Fruit fly (Drosophila melanogaster) whole organism, prepupa: ENCODE data around the gene dos.

Source experiments
- Blimp-1 ChIP-seq: fragments of 200-800 bp; sonication (Bioruptor generic); optimal IDR thresholded peaks from 3 replicates; lab custom pipeline; 2017; ENCODE audit warnings: missing biosample characterization, missing genetic modification characterization, mild to moderate bottlenecking, moderate library complexity, missing genetic modification reagents
- CG11762 ChIP-seq: fragments of 200-800 bp; sonication (Bioruptor generic); optimal IDR thresholded peaks from 3 replicates; lab custom pipeline; 2016; ENCODE audit warnings: missing biosample characterization, missing genetic modification characterization; ENCODE audit not compliant: insufficient read depth
- CG11902 ChIP-seq: fragments of 200-800 bp; sonication (Bioruptor generic); optimal IDR thresholded peaks from 3 replicates; lab custom pipeline; 2016; ENCODE audit warnings: missing biosample characterization, missing genetic modification characterization
- CG16779 ChIP-seq: fragments of 200-800 bp; sonication (Bioruptor generic); optimal IDR thresholded peaks from 3 replicates; lab custom pipeline; 2017; ENCODE audit warnings: missing biosample characterization, mild to moderate bottlenecking, missing genetic modification characterization
- CG3032 ChIP-seq: fragments of 200-800 bp; optimal IDR thresholded peaks from 2 replicates; lab custom pipeline; 2019; ENCODE audit warnings: missing biosample characterization, mild to moderate bottlenecking, missing genetic modification characterization, moderate library complexity
- CG31627 ChIP-seq: fragments of 200-800 bp; sonication (Bioruptor generic); optimal IDR thresholded peaks from 3 replicates; lab custom pipeline; 2016; ENCODE audit warnings: missing biosample characterization, missing genetic modification characterization
- CG32006 ChIP-seq: fragments of 200-800 bp; sonication (Bioruptor generic); optimal IDR thresholded peaks from 3 replicates; lab custom pipeline; 2017; ENCODE audit warnings: missing biosample characterization, mild to moderate bottlenecking, missing genetic modification characterization
- CG34406 ChIP-seq: fragments of 200-800 bp; sonication (Bioruptor generic); optimal IDR thresholded peaks from 3 replicates; lab custom pipeline; 2016; ENCODE audit warnings: missing biosample characterization, missing genetic modification characterization
- CG3919 ChIP-seq: fragments of 200-800 bp; sonication (Bioruptor generic); optimal IDR thresholded peaks from 3 replicates; lab custom pipeline; 2016; ENCODE audit warnings: missing biosample characterization, missing genetic modification characterization
- CG4318 ChIP-seq: fragments of 200-800 bp; sonication (Bioruptor generic); optimal IDR thresholded peaks from 3 replicates; lab custom pipeline; 2017; ENCODE audit warnings: missing biosample characterization, mild to moderate bottlenecking, missing genetic modification characterization
- CG6163 ChIP-seq: fragments of 200-800 bp; sonication (Bioruptor generic); IDR thresholded peaks from 3 replicates; pipeline ENCODE4 v1.3.6; 2022; ENCODE audit warnings: missing biosample characterization, missing genetic modification characterization
- CG6792 ChIP-seq: fragments of 200-800 bp; sonication (Bioruptor generic); optimal IDR thresholded peaks from 3 replicates; lab custom pipeline; 2016; ENCODE audit warnings: missing biosample characterization, missing genetic modification characterization
- CG6808 ChIP-seq: fragments of 200-800 bp; sonication (Bioruptor generic); optimal IDR thresholded peaks from 3 replicates; lab custom pipeline; 2017; ENCODE audit warnings: missing biosample characterization, missing genetic modification characterization, mild to moderate bottlenecking, moderate library complexity, missing genetic modification reagents
- CG6854 ChIP-seq: fragments of 200-800 bp; sonication (Bioruptor generic); optimal IDR thresholded peaks from 2 replicates; lab custom pipeline; 2017; ENCODE audit warnings: missing biosample characterization, mild to moderate bottlenecking, missing genetic modification characterization
- CG8319 ChIP-seq: fragments of 200-800 bp; sonication (Bioruptor generic); optimal IDR thresholded peaks from 3 replicates; lab custom pipeline; 2016; ENCODE audit warnings: missing biosample characterization, missing genetic modification characterization
- CG9139 ChIP-seq: fragments of 200-800 bp; sonication (Bioruptor generic); optimal IDR thresholded peaks from 3 replicates; lab custom pipeline; 2017; ENCODE audit warnings: missing biosample characterization, mild to moderate bottlenecking, missing genetic modification characterization
- Eip75B ChIP-seq: fragments of 200-800 bp; sonication (Bioruptor generic); optimal IDR thresholded peaks from 3 replicates; lab custom pipeline; 2016; ENCODE audit warnings: missing biosample characterization, missing genetic modification characterization
- Eip78C ChIP-seq: fragments of 200-800 bp; sonication (Bioruptor generic); peaks from one replicate; lab custom pipeline; 2016; ENCODE audit warnings: missing biosample characterization, missing genetic modification characterization
- Eip93F ChIP-seq: fragments of 200-800 bp; sonication (Bioruptor generic); optimal IDR thresholded peaks from 2 replicates; lab custom pipeline; 2016; ENCODE audit warnings: missing biosample characterization, mild to moderate bottlenecking, missing genetic modification characterization
- Ets21C ChIP-seq: fragments of 200-800 bp; sonication (Bioruptor generic); optimal IDR thresholded peaks from 3 replicates; lab custom pipeline; 2016; ENCODE audit warnings: missing biosample characterization, missing genetic modification characterization
- Ets96B ChIP-seq: fragments of 200-800 bp; optimal IDR thresholded peaks from 2 replicates; lab custom pipeline; 2019; ENCODE audit warnings: missing biosample characterization, mild to moderate bottlenecking, missing genetic modification characterization, moderate library complexity
- Gug ChIP-seq: fragments of 200-800 bp; sonication (Bioruptor generic); IDR thresholded peaks from 2 replicates; pipeline ENCODE4 v1.3.6; 2022; ENCODE audit warnings: missing biosample characterization, missing genetic modification characterization
- Hr38 ChIP-seq: sonication (Bioruptor generic); optimal IDR thresholded peaks from 2 replicates; lab custom pipeline; 2016; ENCODE audit warnings: missing biosample characterization, missing genetic modification characterization
- Hr39 ChIP-seq: fragments of 200-800 bp; sonication (Bioruptor generic); optimal IDR thresholded peaks from 2 replicates; lab custom pipeline; 2016; ENCODE audit warnings: missing biosample characterization, missing genetic modification characterization
- Hr4 ChIP-seq: fragments of 200-800 bp; sonication (Bioruptor generic); optimal IDR thresholded peaks from 3 replicates; lab custom pipeline; 2016; ENCODE audit warnings: missing biosample characterization, missing genetic modification characterization
- Lpt ChIP-seq: fragments of 200-800 bp; sonication (Bioruptor generic); optimal IDR thresholded peaks from 3 replicates; lab custom pipeline; 2016; ENCODE audit warnings: missing biosample characterization, missing genetic modification characterization
- Met ChIP-seq: fragments of 200-800 bp; sonication (Bioruptor generic); optimal IDR thresholded peaks from 3 replicates; lab custom pipeline; 2016; ENCODE audit warnings: missing biosample characterization, missing genetic modification characterization
- OdsH ChIP-seq: fragments of 200-800 bp; sonication (Bioruptor generic); optimal IDR thresholded peaks from 3 replicates; lab custom pipeline; 2016; ENCODE audit warnings: missing biosample characterization, missing genetic modification characterization
- Smox ChIP-seq: fragments of 200-800 bp; sonication (Bioruptor generic); optimal IDR thresholded peaks from 3 replicates; lab custom pipeline; 2016; ENCODE audit warnings: missing biosample characterization, missing genetic modification characterization
- Sox14 ChIP-seq: fragments of 200-800 bp; sonication (Bioruptor generic); optimal IDR thresholded peaks from 3 replicates; lab custom pipeline; 2016; ENCODE audit warnings: missing biosample characterization, missing genetic modification characterization
- Sox15 ChIP-seq: fragments of 200-800 bp; sonication (Bioruptor generic); optimal IDR thresholded peaks from 3 replicates; lab custom pipeline; 2016; ENCODE audit warnings: missing biosample characterization, missing genetic modification characterization
- acj6 ChIP-seq: fragments of 200-800 bp; sonication (Bioruptor generic); optimal IDR thresholded peaks from 3 replicates; lab custom pipeline; 2016; ENCODE audit warnings: missing biosample characterization, missing genetic modification characterization
- cyc ChIP-seq: fragments of 200-800 bp; sonication (Bioruptor generic); optimal IDR thresholded peaks from 3 replicates; lab custom pipeline; 2016; ENCODE audit warnings: missing biosample characterization, missing genetic modification characterization
- dac ChIP-seq: fragments of 200-800 bp; sonication (Bioruptor generic); optimal IDR thresholded peaks from 2 replicates; lab custom pipeline; 2017; ENCODE audit warnings: missing biosample characterization, mild to moderate bottlenecking, missing genetic modification characterization
- eg ChIP-seq: fragments of 200-800 bp; sonication (Bioruptor generic); IDR thresholded peaks from 3 replicates; pipeline ENCODE4 v1.3.6; 2022; ENCODE audit warnings: missing biosample characterization, missing genetic modification characterization
- esn ChIP-seq: fragments of 200-800 bp; sonication (Bioruptor generic); optimal IDR thresholded peaks from 2 replicates; lab custom pipeline; 2016; ENCODE audit warnings: missing biosample characterization, mild to moderate bottlenecking, missing genetic modification characterization, moderate library complexity
- fd85E ChIP-seq: fragments of 200-800 bp; sonication (Bioruptor generic); optimal IDR thresholded peaks from 3 replicates; lab custom pipeline; 2016; ENCODE audit warnings: missing biosample characterization, missing genetic modification characterization
- fkh ChIP-seq: fragments of 200-800 bp; sonication (Bioruptor generic); optimal IDR thresholded peaks from 3 replicates; lab custom pipeline; 2017; ENCODE audit warnings: missing biosample characterization, mild to moderate bottlenecking, missing genetic modification characterization, moderate library complexity
- lz ChIP-seq: fragments of 200-800 bp; sonication (Bioruptor generic); optimal IDR thresholded peaks from 3 replicates; lab custom pipeline; 2016; ENCODE audit warnings: missing biosample characterization, missing genetic modification characterization
- net ChIP-seq: fragments of 200-800 bp; sonication (Bioruptor generic); optimal IDR thresholded peaks from 3 replicates; lab custom pipeline; 2016; ENCODE audit warnings: missing biosample characterization, missing genetic modification characterization
- spab ChIP-seq: fragments of 200-800 bp; sonication (Bioruptor generic); optimal IDR thresholded peaks from 2 replicates; lab custom pipeline; 2017; ENCODE audit warnings: missing biosample characterization, mild to moderate bottlenecking, missing genetic modification characterization, missing genetic modification reagents
- topi ChIP-seq: fragments of 200-800 bp; sonication (Bioruptor generic); optimal IDR thresholded peaks from 3 replicates; lab custom pipeline; 2016; ENCODE audit warnings: missing biosample characterization, missing genetic modification characterization
- vri ChIP-seq: fragments of 200-800 bp; sonication (Bioruptor generic); optimal IDR thresholded peaks from 3 replicates; lab custom pipeline; 2016; ENCODE audit warnings: missing biosample characterization, mild to moderate bottlenecking, missing genetic modification characterization

The dos gene

dm6 chr3L:2585794-2586741, 3.1 kb upstream of the dos start, which contains the start of gene msn (continued):
- no peak for TF ChIP-seq Lpt (GFP tag; lab: Kevin White, UChicago)
- peak; percentile 22 for TF ChIP-seq fd85E
- TF ChIP-seq acj6 (GFP tag; lab: Kevin White, UChicago), result no peak
- peak; percentile 14 for TF ChIP-seq net (GFP tag; lab: Kevin White, UChicago)
- peak; percentile 9 for TF ChIP-seq Eip75B (GFP tag; lab: Kevin White, UChicago)
- TF ChIP-seq CG6792 (GFP tag; lab: Kevin White, UChicago), result no peak
- peak; percentile 1 for TF ChIP-seq topi (GFP tag; lab: Kevin White, UChicago)
- peak; percentile 25 for TF ChIP-seq vri
- TF ChIP-seq cyc (GFP tag; lab: Kevin White, UChicago), result no peak
- peak; percentile 12 for TF ChIP-seq fkh (GFP tag; lab: Kevin White, UChicago)
- TF ChIP-seq Met (GFP tag; lab: Kevin White, UChicago), result no peak
- peak; percentile 36 for TF ChIP-seq CG3919 (GFP tag; lab: Kevin White, UChicago)
- no peak for TF ChIP-seq spab (GFP tag; lab: Kevin White, UChicago)
- TF ChIP-seq CG32006 (GFP tag; lab: Kevin White, UChicago), result no peak
- TF ChIP-seq eg, result 0 out of 3 replicates have a peak, but pooled peaks have one; percentile 44
- TF ChIP-seq CG4318 (GFP tag; lab: Kevin White, UChicago), result no peak
- TF ChIP-seq Sox14 (GFP tag; lab: Kevin White, UChicago), result peak; percentile 38
- TF ChIP-seq CG34406 (GFP tag; lab: Kevin White, UChicago), result no peak
- TF ChIP-seq CG6808 (GFP tag; lab: Kevin White, UChicago), result no peak
- no peak for TF ChIP-seq CG11902 (GFP tag; lab: Kevin White, UChicago)
- TF ChIP-seq Hr38 (GFP tag; lab: Kevin White, UChicago), result no peak
- peak; percentile 85 for TF ChIP-seq Eip78C (GFP tag; lab: Kevin White, UChicago)
- no peak for TF ChIP-seq CG3032 (tag; lab: Kevin White, UChicago)
- TF ChIP-seq CG16779 (tag; lab: Kevin White, UChicago), result peak; percentile 43
- TF ChIP-seq Hr4 (GFP tag; lab: Kevin White, UChicago), result no peak
- no peak for TF ChIP-seq Ets96B (tag; lab: Kevin White, UChicago)
- no peak for TF ChIP-seq OdsH (GFP tag; lab: Kevin White, UChicago)
- TF ChIP-seq Gug (GFP tag; lab: Robert Waterston, UW), result no peak
- no peak for TF ChIP-seq dac (GFP tag; lab: Kevin White, UChicago)
- TF ChIP-seq Eip93F (GFP tag; lab: Kevin White, UChicago), result no peak
- TF ChIP-seq CG8319, result no peak
- no peak for TF ChIP-seq CG11762
- no peak for TF ChIP-seq Hr39 (GFP tag; lab: Kevin White, UChicago)
- TF ChIP-seq Ets21C (GFP tag; lab: Kevin White, UChicago), result no peak

- TF ChIP-seq CG4318 (GFP tag; lab: Kevin White, UChicago), result peak; percentile 66
- peak; percentile 78 for TF ChIP-seq lz (GFP tag; lab: Kevin White, UChicago)
- TF ChIP-seq net (GFP tag; lab: Kevin White, UChicago), result peak; percentile 86
- TF ChIP-seq OdsH (GFP tag; lab: Kevin White, UChicago), result peak; percentile 78
- TF ChIP-seq CG11902 (GFP tag; lab: Kevin White, UChicago), result peak; percentile 56
- TF ChIP-seq fkh (GFP tag; lab: Kevin White, UChicago), result peak; percentile 44
- TF ChIP-seq CG6163 (GFP tag; lab: Robert Waterston, UW), result peak; percentile 91
- TF ChIP-seq Smox (GFP tag; lab: Kevin White, UChicago), result peak; percentile 71
- TF ChIP-seq CG9139 (GFP tag; lab: Kevin White, UChicago), result peak; percentile 77
- peak; percentile 69 for TF ChIP-seq CG6808 (GFP tag; lab: Kevin White, UChicago)
- TF ChIP-seq vri, result peak; percentile 80
- TF ChIP-seq CG3032 (tag; lab: Kevin White, UChicago), result peak; percentile 56
- TF ChIP-seq topi (GFP tag; lab: Kevin White, UChicago), result peak; percentile 69
- peak; percentile 5 for TF ChIP-seq Ets21C (GFP tag; lab: Kevin White, UChicago)
- TF ChIP-seq Ets96B (tag; lab: Kevin White, UChicago), result peak; percentile 36
- TF ChIP-seq spab (GFP tag; lab: Kevin White, UChicago), result peak; percentile 53
- peak; percentile 94 for TF ChIP-seq CG6854 (GFP tag; lab: Kevin White, UChicago)
- TF ChIP-seq CG16779 (tag; lab: Kevin White, UChicago), result peak; percentile 77
- peak; percentile 62 for TF ChIP-seq CG6792 (GFP tag; lab: Kevin White, UChicago)
- TF ChIP-seq Hr4 (GFP tag; lab: Kevin White, UChicago), result peak; percentile 58
- TF ChIP-seq CG31627 (GFP tag; lab: Kevin White, UChicago), result peak; percentile 71
- TF ChIP-seq Sox15, result peak; percentile 35
- TF ChIP-seq acj6 (GFP tag; lab: Kevin White, UChicago), result peak; percentile 69
- TF ChIP-seq CG8319, result peak; percentile 57
- TF ChIP-seq esn (GFP tag; lab: Kevin White, UChicago), result peak; percentile 77
- peak; percentile 90 for TF ChIP-seq CG3919 (GFP tag; lab: Kevin White, UChicago)
- peak; percentile 70 for TF ChIP-seq CG34406 (GFP tag; lab: Kevin White, UChicago)
- TF ChIP-seq Blimp-1 (GFP tag; lab: Kevin White, UChicago), result peak; percentile 66
These were observed 2.2 kb upstream of the dos start, which contains the start of gene RpL8 for dm6 chr3L:2586804-2587561. Gene RpL8 (plus strand): TSS chr3L:2587456.
